Worm (Caenorhabditis elegans) whole organism, L4 larva: ENCODE data around the gene fcho-1.

Experiments used
- F37D6.2 ChIP-seq: sonication (generic microtip); optimal IDR thresholded peaks from 2 replicates; lab custom pipeline; 2016; ENCODE audit warnings: mild to moderate bottlenecking, missing genetic modification characterization, missing compliant biosample characterization
- Y105C5A.15 ChIP-seq: fragments of 200-800 bp; sonication (Bioruptor generic); IDR thresholded peaks from 2 replicates; pipeline ENCODE4 v1.3.6; 2022; ENCODE audit warnings: missing genetic modification characterization, missing compliant biosample characterization
- Y48G9A.11 ChIP-seq: fragments of 200-800 bp; sonication (Bioruptor generic); IDR thresholded peaks from 2 replicates; pipeline ENCODE4 v1.3.6; 2022; ENCODE audit warnings: missing genetic modification reagents, missing genetic modification characterization, missing compliant biosample characterization
- ZK337.2 ChIP-seq: fragments of 200-800 bp; sonication (Bioruptor generic); IDR thresholded peaks from 2 replicates; pipeline ENCODE4 v1.3.6; 2022; ENCODE audit warnings: missing genetic modification reagents, missing genetic modification characterization, missing compliant biosample characterization
- aha-1 ChIP-seq: fragments of 150-350 bp; peaks from one replicate; lab custom pipeline; 2014; ENCODE audit warnings: missing biosample characterization, missing genetic modification characterization
- arid-1 ChIP-seq: fragments of 200-800 bp; sonication (Bioruptor generic); conservative IDR thresholded peaks from 2 replicates; pipeline ENCODE4 v1.3.6; 2022; ENCODE audit warnings: missing genetic modification reagents, missing genetic modification characterization, missing compliant biosample characterization
- ceh-20 ChIP-seq: fragments of 200-800 bp; sonication (Bioruptor generic); IDR thresholded peaks from 2 replicates; pipeline ENCODE4 v1.3.6; 2022; ENCODE audit warnings: missing genetic modification reagents, missing genetic modification characterization, missing compliant biosample characterization
- ceh-28 ChIP-seq: fragments of 150-350 bp; optimal IDR thresholded peaks from 2 replicates; lab custom pipeline; 2014; ENCODE audit warnings: missing biosample characterization, missing genetic modification reagents, missing genetic modification characterization
- ceh-44 ChIP-seq: fragments of 200-800 bp; sonication (Bioruptor generic); IDR thresholded peaks from 2 replicates; pipeline ENCODE4 v1.3.6; 2022; ENCODE audit warnings: missing genetic modification reagents, missing genetic modification characterization, missing compliant biosample characterization
- ctbp-1 ChIP-seq: fragments of 200-800 bp; sonication (Bioruptor generic); IDR thresholded peaks from 2 replicates; pipeline ENCODE4 v1.3.6; 2022; ENCODE audit warnings: missing genetic modification reagents, missing genetic modification characterization, missing compliant biosample characterization
- daf-19 ChIP-seq: fragments of 200-800 bp; sonication (Bioruptor generic); conservative IDR thresholded peaks from 2 replicates; pipeline ENCODE4 v1.3.6; 2022; ENCODE audit warnings: missing genetic modification characterization, missing compliant biosample characterization
- daf-8 ChIP-seq: fragments of 200-800 bp; sonication (Bioruptor generic); IDR thresholded peaks from 2 replicates; pipeline ENCODE4 v1.3.6; 2022; ENCODE audit warnings: missing genetic modification characterization, missing compliant biosample characterization
- dmd-9 ChIP-seq: fragments of 200-800 bp; sonication (Bioruptor generic); IDR thresholded peaks from 2 replicates; pipeline ENCODE4 v1.3.6; 2022; ENCODE audit warnings: missing genetic modification reagents, missing genetic modification characterization, missing compliant biosample characterization
- dve-1 ChIP-seq: sonication (generic microtip); optimal IDR thresholded peaks from 2 replicates; lab custom pipeline; 2017; ENCODE audit warnings: antibody characterized with exemption, mild to moderate bottlenecking, missing genetic modification characterization, missing compliant biosample characterization; ENCODE audit not compliant: insufficient read depth
- egl-43 ChIP-seq: fragments of 200-800 bp; sonication (Bioruptor generic); IDR thresholded peaks from 2 replicates; pipeline ENCODE4 v1.3.6; 2022; ENCODE audit warnings: missing genetic modification reagents, missing genetic modification characterization, missing compliant biosample characterization
- hif-1 ChIP-seq, 2 experiments: sonication (generic microtip); optimal IDR thresholded peaks; 2 replicates each; lab custom pipeline; 2016 to 2017; ENCODE audit warnings: missing compliant biosample characterization in 2 of 2, missing genetic modification characterization in 2 of 2, missing genetic modification reagents in 2 of 2, missing genotype in 2 of 2, mild to moderate bottlenecking in 1 of 2
- lin-13 ChIP-seq: fragments of 150-350 bp; optimal IDR thresholded peaks from 2 replicates; lab custom pipeline; 2014; ENCODE audit warnings: missing biosample characterization, missing genetic modification reagents, missing genetic modification characterization
- lin-15B ChIP-seq: fragments of 150-350 bp; sonication (generic microtip); optimal IDR thresholded peaks from 3 replicates; lab custom pipeline; 2014; ENCODE audit warnings: missing biosample characterization, missing genetic modification characterization
- lin-38 ChIP-seq: fragments of 200-800 bp; sonication (Bioruptor generic); IDR thresholded peaks from 2 replicates; pipeline ENCODE4 v1.3.6; 2022; ENCODE audit warnings: missing genetic modification reagents, missing genetic modification characterization, missing compliant biosample characterization
- lin-39 ChIP-seq: fragments of 150-350 bp; optimal IDR thresholded peaks from 2 replicates; lab custom pipeline; 2014; ENCODE audit warnings: missing biosample characterization, missing genetic modification reagents, missing genetic modification characterization
- madf-5 ChIP-seq, 2 experiments: fragments of 200-800 bp; sonication (Bioruptor generic); IDR thresholded peaks; 2 replicates each; pipeline ENCODE4 v1.3.6; 2022; ENCODE audit warnings: missing compliant biosample characterization in 2 of 2, missing genetic modification characterization in 2 of 2
- mep-1 ChIP-seq: fragments of 150-350 bp; sonication (generic microtip); optimal IDR thresholded peaks from 3 replicates; lab custom pipeline; 2014; ENCODE audit warnings: missing biosample characterization, missing genetic modification characterization
- nhr-10 ChIP-seq: fragments of 150-350 bp; optimal IDR thresholded peaks from 2 replicates; lab custom pipeline; 2014; ENCODE audit warnings: missing biosample characterization, missing genetic modification characterization
- nhr-11 ChIP-seq: fragments of 150-350 bp; optimal IDR thresholded peaks from 2 replicates; lab custom pipeline; 2014; ENCODE audit warnings: missing biosample characterization, missing genetic modification characterization
- nhr-42 ChIP-seq: fragments of 200-800 bp; sonication (Bioruptor generic); IDR thresholded peaks from 2 replicates; pipeline ENCODE4 v1.3.6; 2022; ENCODE audit warnings: missing genetic modification characterization, missing compliant biosample characterization
- nhr-76 ChIP-seq: fragments of 150-350 bp; optimal IDR thresholded peaks from 2 replicates; lab custom pipeline; 2014; ENCODE audit warnings: missing biosample characterization, missing genetic modification characterization
- sdz-12 ChIP-seq: fragments of 200-800 bp; sonication (Bioruptor generic); optimal IDR thresholded peaks from 2 replicates; lab custom pipeline; 2018; ENCODE audit warnings: mild to moderate bottlenecking, missing genetic modification characterization, missing compliant biosample characterization
- set-16 ChIP-seq: fragments of 200-800 bp; sonication (Bioruptor generic); IDR thresholded peaks from 2 replicates; pipeline ENCODE4 v1.3.6; 2022; ENCODE audit warnings: missing genetic modification reagents, missing genetic modification characterization, missing compliant biosample characterization
- snpc-4 ChIP-seq: fragments of 150-350 bp; optimal IDR thresholded peaks from 2 replicates; lab custom pipeline; 2014; ENCODE audit warnings: missing biosample characterization, missing genetic modification characterization
- spr-1 ChIP-seq: sonication (generic microtip); optimal IDR thresholded peaks from 2 replicates; lab custom pipeline; 2016; ENCODE audit warnings: mild to moderate bottlenecking, missing genetic modification characterization, missing compliant biosample characterization
- unc-130 ChIP-seq: sonication (generic microtip); optimal IDR thresholded peaks from 2 replicates; lab custom pipeline; 2016; ENCODE audit warnings: missing genetic modification reagents, missing genetic modification characterization, missing compliant biosample characterization
- unc-62 ChIP-seq, 3 experiments: fragments of 150-350 bp in 1 of 3; sonication (generic microtip); optimal IDR thresholded peaks in 2 of 3; peaks in 1 of 3; 1 replicate in 1 of 3; 2 replicates in 2 of 3; lab custom pipeline; 2014 to 2017; ENCODE audit warnings: missing biosample characterization in 3 of 3, missing genetic modification characterization in 3 of 3, missing genetic modification reagents in 3 of 3, missing genotype in 1 of 3
- zfp-3 ChIP-seq: fragments of 200-800 bp; sonication (Bioruptor generic); conservative IDR thresholded peaks from 2 replicates; pipeline ENCODE4 v1.3.6; 2022; ENCODE audit warnings: missing genetic modification reagents, missing genetic modification characterization, missing compliant biosample characterization

Gene fcho-1

ce11 chrII:1320412-1320811 lies 10.1 kb downstream of the fcho-1 start (continued):
- peak; percentile 82 for TF ChIP-seq nhr-10 (tag; lab: Kevin White, UChicago)
- TF ChIP-seq lin-38, result peak; percentile 94
- TF ChIP-seq egl-43 (GFP tag; lab: Robert Waterston, UW), result peak; percentile 92
- peak; percentile 83 for TF ChIP-seq dmd-9 (GFP tag; lab: Robert Waterston, UW)
- peak; percentile 99 for TF ChIP-seq aha-1 (tag; lab: Kevin White, UChicago)
- TF ChIP-seq nhr-11 (tag; lab: Kevin White, UChicago), result peak; percentile 92
- peak; percentile 81 for TF ChIP-seq ceh-44
- TF ChIP-seq Y48G9A.11 (GFP tag; lab: Robert Waterston, UW), result peak; percentile 93
- TF ChIP-seq spr-1 (tag; lab: Kevin White, UChicago), result peak; percentile 93

- TF ChIP-seq zfp-3, result 0 out of 2 replicates have a peak, but pooled peaks have one; percentile 24
- 0 out of 4 replicates have a peak, but pooled peaks of 1 of the 2 experiments have one; percentile 5 for TF ChIP-seq madf-5 (GFP tag; IDR thresholded peaks at IDR 0.05; lab: Robert Waterston, UW)
- TF ChIP-seq lin-13 (GFP tag; lab: Kevin White, UChicago), result no peak
- 0 out of 2 replicates have a peak, but pooled peaks have one; percentile 11 for TF ChIP-seq daf-8 (GFP tag; lab: Robert Waterston, UW)
- peak; percentile 92 for TF ChIP-seq set-16
- TF ChIP-seq ceh-28 (tag; lab: Kevin White, UChicago), result peak; percentile 49
- no peak for TF ChIP-seq unc-130 (GFP tag; lab: Kevin White, UChicago)
- no peak for TF ChIP-seq ZK337.2
- no peak for TF ChIP-seq ctbp-1 (GFP tag; lab: Robert Waterston, UW)
Measured at ce11 chrII:1320987-1321807, 10.9 kb downstream of the fcho-1 start, which contains the start of gene vig-1. TSS of gene vig-1 (plus strand) at chrII:1321037.

- TF ChIP-seq F37D6.2 (no peak), dve-1 (tag; lab: Kevin White, UChicago) (no peak), set-16 (peak; percentile 55), sdz-12 (GFP tag; lab: Kevin White, UChicago) (no peak), spr-1 (tag; lab: Kevin White, UChicago) (no peak), hif-1 (tag; optimal IDR thresholded peaks at IDR 0.05; lab: Kevin White, UChicago) (no peak), lin-13 (GFP tag; lab: Kevin White, UChicago) (peak; percentile 6), unc-62 (GFP tag; optimal IDR thresholded peaks at IDR 0.05 in 1 of 2; lab: Kevin White, UChicago) (no peak), unc-62 (tag; optimal IDR thresholded peaks at IDR 0.05; lab: Kevin White, UChicago) (no peak), nhr-42 (GFP tag; lab: Robert Waterston, UW) (no peak), daf-19 (no peak), dmd-9 (GFP tag; lab: Robert Waterston, UW) (no peak), mep-1 (tag; lab: Kevin White, UChicago) (no peak), madf-5 (GFP tag; IDR thresholded peaks at IDR 0.05; lab: Robert Waterston, UW) (0 out of 4 replicates have a peak, but pooled peaks of 1 of the 2 experiments have one; percentile 53), aha-1 (tag; lab: Kevin White, UChicago) (peak; percentile 34), arid-1 (GFP tag; lab: Robert Waterston, UW) (no peak), ceh-20 (no peak), nhr-76 (no peak), lin-39 (tag; lab: Kevin White, UChicago) (no peak), snpc-4 (tag; lab: Kevin White, UChicago) (no peak), Y105C5A.15 (0 out of 2 replicates have a peak, but pooled peaks have one; percentile 10), lin-15B (tag; lab: Kevin White, UChicago) (no peak)
- TF ChIP-seq, all 104 proteins: peak for 5
Measured at ce11 chrII:1322283-1323173, 12.2 kb downstream of the fcho-1 start.
